Worm (Caenorhabditis elegans): ENCODE results near the gene srj-38.

- TF ChIP-seq nhr-77 (tag; optimal IDR thresholded peaks at IDR 0.05), result no peak
- no peak for TF ChIP-seq skn-1 (tag; optimal IDR thresholded peaks at IDR 0.05)
- TF ChIP-seq ama-1 (optimal IDR thresholded peaks at IDR 0.05), result no peak
- TF ChIP-seq nhr-84 (tag; optimal IDR thresholded peaks at IDR 0.05), result no peak
- no peak for TF ChIP-seq hpl-2 (GFP tag; optimal IDR thresholded peaks at IDR 0.05)
- no peak for TF ChIP-seq nhr-11 (tag; optimal IDR thresholded peaks at IDR 0.05)
- TF ChIP-seq blmp-1 (tag; optimal IDR thresholded peaks at IDR 0.05), result no peak
- TF ChIP-seq mep-1 (tag; optimal IDR thresholded peaks at IDR 0.05), result no peak
- TF ChIP-seq alr-1 (tag; optimal IDR thresholded peaks at IDR 0.05; ENCODE audit: borderline replicate concordance), result no peak
- TF ChIP-seq snpc-4 (tag; optimal IDR thresholded peaks at IDR 0.05), result no peak
- no peak for TF ChIP-seq aly-2 (tag; optimal IDR thresholded peaks at IDR 0.05)
These were observed 27.7 kb downstream of the srj-38 start, which contains the start of gene K09C6.2 for ce11 chrV:856549-856948.

Data from whole organism, L1 larva.